Worm (Caenorhabditis elegans): Measurements from ENCODE around the gene ZK355.2.

The ZK355.2 gene

DNA sequence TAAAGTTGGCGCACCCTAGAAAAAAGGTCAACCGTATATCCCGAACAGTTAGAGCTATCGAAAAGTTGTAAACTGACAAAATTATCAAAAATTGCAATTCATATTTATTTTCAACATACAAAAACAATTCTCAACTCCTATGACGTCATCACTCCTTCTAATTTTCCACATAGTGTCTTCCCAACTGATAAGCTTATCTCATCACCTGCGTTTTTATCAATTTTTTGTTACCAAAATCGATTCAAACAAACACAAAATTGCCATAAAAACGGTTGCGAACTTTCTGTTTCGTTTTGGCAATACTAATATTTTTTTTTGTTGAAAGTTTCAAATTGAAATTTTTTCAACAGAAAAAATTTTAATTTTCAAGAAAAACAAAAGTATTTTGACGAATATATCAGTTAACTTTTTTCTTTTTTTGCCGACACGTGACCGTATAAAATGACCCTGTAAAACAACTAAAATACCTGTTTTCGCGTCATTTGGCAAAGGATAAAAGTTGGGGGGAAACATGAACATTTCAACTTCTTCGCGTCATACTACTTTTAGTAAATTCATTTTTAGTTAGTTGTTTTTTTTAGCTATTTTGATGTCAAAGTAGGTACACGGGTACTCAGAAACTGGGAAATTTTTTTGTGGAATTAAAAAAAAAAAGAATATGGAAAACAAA is 52.0 kb downstream of the ZK355.2 start:
- no peak for TF ChIP-seq him-1 (tag; optimal IDR thresholded peaks at IDR 0.05)
- no peak for TF ChIP-seq dao-5 (tag; optimal IDR thresholded peaks at IDR 0.05)
- TF ChIP-seq W03F9.2 (tag; optimal IDR thresholded peaks at IDR 0.05), result no peak
